Fruit fly (Drosophila melanogaster) Kc167 (cell line): ENCODE data around the gene Msp300.

Source experiments
- Myc ChIP-seq: fragments of >200 bp; optimal IDR thresholded peaks from 2 replicates; lab custom pipeline; 2017; ENCODE audit warnings: missing external identifiers
- Sin3A ChIP-seq: fragments of >200 bp; optimal IDR thresholded peaks from 2 replicates; lab custom pipeline; 2018; ENCODE audit warnings: missing external identifiers
- h ChIP-seq: fragments of >200 bp; optimal IDR thresholded peaks from 3 replicates; lab custom pipeline; 2018; ENCODE audit warnings: missing external identifiers
- insv ChIP-seq: fragments of >200 bp; optimal IDR thresholded peaks from 3 replicates; lab custom pipeline; 2018; ENCODE audit warnings: missing external identifiers
- psq ChIP-seq: fragments of >200 bp; optimal IDR thresholded peaks from 2 replicates; lab custom pipeline; 2017; ENCODE audit warnings: missing external identifiers
- ttk ChIP-seq: sonication (Bioruptor generic); optimal IDR thresholded peaks from 2 replicates; lab custom pipeline; 2017; ENCODE audit warnings: missing external identifiers

- no peak for TF ChIP-seq psq (lab: Kevin White, UChicago)
- no peak for TF ChIP-seq h
- no peak for TF ChIP-seq ttk (lab: Kevin White, UChicago)
- no peak for TF ChIP-seq insv
- TF ChIP-seq Myc (lab: Kevin White, UChicago) = no peak
- no peak for TF ChIP-seq Sin3A
Observed at dm6 chr2L:5096222-5096621, 4.5 kb upstream of the Msp300 start, which contains the start of gene CG4230.
